Fruit fly (Drosophila melanogaster) S2 (cell line): ENCODE data around the gene Dpm3.

Experiments
- CG8478 ChIP-seq: fragments of >200 bp; optimal IDR thresholded peaks from 2 replicates; lab custom pipeline; 2018
- CTCF ChIP-seq, 2 experiments: fragments of >200 bp; optimal IDR thresholded peaks; 2 replicates each; lab custom pipeline; 2018

The Dpm3 gene

dm6 chr3R:13417067-13417595 is 14.3 kb upstream of the Dpm3 start:
- TF ChIP-seq CTCF (optimal IDR thresholded peaks at IDR 0.05; lab: Kevin White, UChicago): no peak
- no peak for TF ChIP-seq CG8478 (lab: Kevin White, UChicago)

dm6 chr3R:13415186-13415585 is 12.3 kb upstream of the Dpm3 start, which contains the start of gene yellow-e:
Gene yellow-e (minus strand): TSS chr3R:13415286.
- TF ChIP-seq CG8478 (lab: Kevin White, UChicago) (no peak), CTCF (optimal IDR thresholded peaks at IDR 0.05; lab: Kevin White, UChicago) (no peak)

dm6 chr3R:13412704-13413103 is 9.9 kb upstream of the Dpm3 start:
- TF ChIP-seq CTCF (optimal IDR thresholded peaks at IDR 0.05; lab: Kevin White, UChicago): no peak

- TF ChIP-seq CTCF (optimal IDR thresholded peaks at IDR 0.05; lab: Kevin White, UChicago) (no peak), CG8478 (lab: Kevin White, UChicago) (no peak)
These were observed 4.0 kb upstream of the Dpm3 start, which contains the start of gene yellow-e2 for dm6 chr3R:13406898-13407297. Gene yellow-e2 (minus strand): TSS chr3R:13406998.

- TF ChIP-seq CTCF (optimal IDR thresholded peaks at IDR 0.05; lab: Kevin White, UChicago): no peak
- TF ChIP-seq CG8478 (lab: Kevin White, UChicago): no peak
These were observed 2.1 kb upstream of the Dpm3 start, which contains the start of gene yellow-e3 for dm6 chr3R:13404841-13405441. Gene yellow-e3 (minus strand): TSS chr3R:13404870.

dm6 chr3R:13401722-13402296 is 1.0 kb downstream of the Dpm3 start, which contains the start of gene GILT1:
Gene GILT1 (minus strand): TSS chr3R:13401862.
- no peak for TF ChIP-seq CG8478 (lab: Kevin White, UChicago)
- TF ChIP-seq CTCF (optimal IDR thresholded peaks at IDR 0.05; lab: Kevin White, UChicago): no peak

dm6 chr3R:13400902-13401721 is 1.7 kb downstream of the Dpm3 start:
- no peak for TF ChIP-seq CTCF (optimal IDR thresholded peaks at IDR 0.05; lab: Kevin White, UChicago)

- TF ChIP-seq CTCF (optimal IDR thresholded peaks at IDR 0.05; lab: Kevin White, UChicago) (no peak), CG8478 (lab: Kevin White, UChicago) (no peak)
These were observed 5.3 kb downstream of the Dpm3 start, which contains the start of gene CG14377 for dm6 chr3R:13397535-13397934. Gene CG14377 (plus strand): TSS chr3R:13397835.

- no peak for TF ChIP-seq CG8478 (lab: Kevin White, UChicago)
- TF ChIP-seq CTCF (optimal IDR thresholded peaks at IDR 0.05; lab: Kevin White, UChicago): no peak
These were observed 5.8 kb downstream of the Dpm3 start, which contains the start of gene CG14374 for dm6 chr3R:13397040-13397439. Gene CG14374 (minus strand): TSS chr3R:13397140.

dm6 chr3R:13395133-13395532 is 7.7 kb downstream of the Dpm3 start, which contains the start of gene CCHa2:
Gene CCHa2 (minus strand): TSS chr3R:13395197.
- TF ChIP-seq CTCF (optimal IDR thresholded peaks at IDR 0.05; lab: Kevin White, UChicago) (no peak), CG8478 (lab: Kevin White, UChicago) (no peak)

- no peak for TF ChIP-seq CG8478 (lab: Kevin White, UChicago)
- no peak for TF ChIP-seq CTCF (optimal IDR thresholded peaks at IDR 0.05; lab: Kevin White, UChicago)
These were observed 9.8 kb downstream of the Dpm3 start for dm6 chr3R:13393009-13393408.

- TF ChIP-seq CTCF (optimal IDR thresholded peaks at IDR 0.05; lab: Kevin White, UChicago) (no peak), CG8478 (lab: Kevin White, UChicago) (no peak)
These were observed 12.4 kb downstream of the Dpm3 start for dm6 chr3R:13390490-13390889.

- no peak for TF ChIP-seq CG8478 (lab: Kevin White, UChicago)
- no peak for TF ChIP-seq CTCF (optimal IDR thresholded peaks at IDR 0.05; lab: Kevin White, UChicago)
These were observed 14.5 kb downstream of the Dpm3 start, which contains the start of gene CG9799 for dm6 chr3R:13388160-13388870. Gene CG9799 (minus strand): TSS chr3R:13388709.

- TF ChIP-seq CTCF (optimal IDR thresholded peaks at IDR 0.05; lab: Kevin White, UChicago): no peak
- no peak for TF ChIP-seq CG8478 (lab: Kevin White, UChicago)
These were observed 17.7 kb downstream of the Dpm3 start for dm6 chr3R:13385105-13385504.
